In the genomic region with DNA sequence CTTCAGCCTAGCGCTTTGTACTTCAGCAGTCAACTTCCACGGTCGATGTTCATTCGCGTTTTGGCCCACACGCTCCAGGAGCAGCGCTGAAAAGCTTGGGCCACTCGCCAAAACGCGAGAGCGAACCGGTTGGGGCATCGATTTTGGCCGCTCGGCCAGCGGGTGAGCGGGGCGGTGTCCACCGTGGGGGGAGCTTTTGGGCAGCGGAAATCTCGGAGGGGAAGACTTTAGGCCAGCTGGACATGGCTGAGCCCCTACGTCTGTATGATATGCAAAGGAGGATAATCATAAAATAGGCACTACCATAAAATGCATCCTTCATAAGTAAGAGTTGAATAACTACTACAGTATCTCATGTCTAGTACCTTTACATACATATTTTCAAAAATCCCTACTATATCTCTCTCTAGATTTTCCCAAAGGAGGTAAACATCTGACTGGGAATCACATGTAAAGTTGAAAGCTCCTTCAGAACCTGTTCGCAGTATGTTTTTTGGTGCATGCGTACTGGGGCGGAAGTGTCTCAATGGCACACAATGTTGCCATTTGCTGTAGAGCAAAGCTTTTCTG, we compare ENCODE assay signal across 4 fruit fly cellular contexts.
TF ChIP-seq lines count a peak whose summit lies in the region.

Gene Syt1, minus strand, starts transcription at position 71 of the 570 bp plus-strand sequence.

- no peak for TF ChIP-seq CTCF in whole organism, embryonic (GFP tag; optimal IDR thresholded peaks at IDR 0.05; lab: Kevin White, UChicago)

TF ChIP-seq in whole organism, adult, 20 proteins besides CTCF, POLR2A, EP300 and RAD21:
- no peak for TF ChIP-seq CG7101 (tag; optimal IDR thresholded peaks at IDR 0.05; lab: Kevin White, UChicago)
- no peak for TF ChIP-seq CG12768 (GFP tag; optimal IDR thresholded peaks at IDR 0.05; lab: Kevin White, UChicago)
- no peak for TF ChIP-seq toe (GFP tag; optimal IDR thresholded peaks at IDR 0.05; lab: Kevin White, UChicago)
- peak; percentile 91 for TF ChIP-seq pad (GFP tag; optimal IDR thresholded peaks at IDR 0.05; lab: Kevin White, UChicago)
- TF ChIP-seq Clk (GFP tag; optimal IDR thresholded peaks at IDR 0.05; lab: Kevin White, UChicago): no peak
TF ChIP-seq in whole organism, adult: peak in this region for 1.

TF ChIP-seq in whole organism, embryonic, 481 proteins besides CTCF, POLR2A, EP300 and RAD21 (continues in another document):
- TF ChIP-seq NK7.1 (GFP tag; optimal IDR thresholded peaks at IDR 0.05; lab: Kevin White, UChicago) (no peak), gfzf (GFP tag; optimal IDR thresholded peaks at IDR 0.05; lab: Kevin White, UChicago) (no peak), Dbx (GFP tag; IDR thresholded peaks at IDR 0.05; lab: Robert Waterston, UW) (peak; percentile 27; the same call in 1 of the 3 replicates), tgo (GFP tag; IDR thresholded peaks at IDR 0.05; lab: Robert Waterston, UW) (no peak), chif (GFP tag; optimal IDR thresholded peaks at IDR 0.05; lab: Kevin White, UChicago) (no peak), esg (GFP tag; conservative IDR thresholded peaks at IDR 0.05; lab: Robert Waterston, UW) (no peak), hth (optimal IDR thresholded peaks at IDR 0.05; lab: Kevin White, UChicago) (no peak), CG6791 (GFP tag; IDR thresholded peaks at IDR 0.05; lab: Robert Waterston, UW; ENCODE audit: partially characterized antibody) (no peak), bab2 (GFP tag; optimal IDR thresholded peaks at IDR 0.05; lab: Kevin White, UChicago) (no peak), gro (GFP tag; optimal IDR thresholded peaks at IDR 0.05; lab: Kevin White, UChicago) (peak; percentile 22), crol (GFP tag; IDR thresholded peaks at IDR 0.05; lab: Robert Waterston, UW) (peak; percentile 86), Dek (tag; optimal IDR thresholded peaks at IDR 0.05; lab: Kevin White, UChicago) (no peak), sens-2 (GFP tag; IDR thresholded peaks at IDR 0.05; lab: Robert Waterston, UW) (no peak), org-1 (GFP tag; optimal IDR thresholded peaks at IDR 0.05; lab: Kevin White, UChicago) (no peak), pan (optimal IDR thresholded peaks at IDR 0.05; lab: Kevin White, UChicago) (no peak), pan (GFP tag; optimal IDR thresholded peaks at IDR 0.05 in 1 of 2, IDR thresholded peaks at IDR 0.05 in 1 of 2) (no peak), Deaf1 (tag; optimal IDR thresholded peaks at IDR 0.05; lab: Kevin White, UChicago) (peak; percentile 20), jumu (GFP tag; optimal IDR thresholded peaks at IDR 0.05; lab: Kevin White, UChicago) (no peak), Bgb (GFP tag; IDR thresholded peaks at IDR 0.05; lab: Robert Waterston, UW; ENCODE audit: partially characterized antibody) (no peak), CG17829 (tag; optimal IDR thresholded peaks at IDR 0.05; lab: Kevin White, UChicago) (no peak), mirr (GFP tag; optimal IDR thresholded peaks at IDR 0.05; lab: Kevin White, UChicago) (no peak), CG10462 (GFP tag; optimal IDR thresholded peaks at IDR 0.05; lab: Kevin White, UChicago) (no peak), CG11456 (GFP tag; IDR thresholded peaks at IDR 0.05; lab: Robert Waterston, UW) (0 out of 3 replicates have a peak, but pooled peaks have one; percentile 59), cas (GFP tag; IDR thresholded peaks at IDR 0.05; lab: Robert Waterston, UW) (no peak), CG10274 (GFP tag; optimal IDR thresholded peaks at IDR 0.05; lab: Kevin White, UChicago) (peak; percentile 84)

TF ChIP-seq in whole organism, prepupa, 60 proteins besides CTCF, POLR2A, EP300 and RAD21:
- TF ChIP-seq CG15336 (GFP tag; IDR thresholded peaks at IDR 0.05; lab: Robert Waterston, UW) (peak; percentile 18; the same call in 1 of the 2 replicates), achi (GFP tag; optimal IDR thresholded peaks at IDR 0.05; lab: Kevin White, UChicago) (no peak), Eip78C (GFP tag; lab: Kevin White, UChicago) (peak; percentile 66), Hr39 (GFP tag; optimal IDR thresholded peaks at IDR 0.05; lab: Kevin White, UChicago) (no peak), svp (GFP tag; lab: Kevin White, UChicago) (peak; percentile 28), Hr4 (GFP tag; optimal IDR thresholded peaks at IDR 0.05; lab: Kevin White, UChicago) (peak; percentile 8), acj6 (GFP tag; optimal IDR thresholded peaks at IDR 0.05; lab: Kevin White, UChicago) (no peak), dsx (GFP tag; optimal IDR thresholded peaks at IDR 0.05; lab: Kevin White, UChicago; ENCODE audit: poor library complexity, severe bottlenecking) (peak; percentile 28), esn (GFP tag; optimal IDR thresholded peaks at IDR 0.05; lab: Kevin White, UChicago) (no peak), eg (GFP tag; IDR thresholded peaks at IDR 0.05; lab: Robert Waterston, UW) (0 out of 3 replicates have a peak, but pooled peaks have one; percentile 13), CG6163 (GFP tag; IDR thresholded peaks at IDR 0.05; lab: Robert Waterston, UW) (peak; percentile 51; the same call in 1 of the 3 replicates), Met (GFP tag; optimal IDR thresholded peaks at IDR 0.05; lab: Kevin White, UChicago) (no peak)

TF ChIP-seq in whole organism, pupa, 21 proteins besides CTCF, POLR2A, EP300 and RAD21:
- no peak for TF ChIP-seq CG12605 (GFP tag; IDR thresholded peaks at IDR 0.05; lab: Robert Waterston, UW)
- no peak for TF ChIP-seq CG34367 (tag; optimal IDR thresholded peaks at IDR 0.05; lab: Kevin White, UChicago)
- no peak for TF ChIP-seq EcR (GFP tag; optimal IDR thresholded peaks at IDR 0.05; lab: Kevin White, UChicago)
- TF ChIP-seq CG4496 (GFP tag; IDR thresholded peaks at IDR 0.05; lab: Robert Waterston, UW): 0 out of 3 replicates have a peak, but pooled peaks have one; percentile 9
- TF ChIP-seq Ets98B (GFP tag; IDR thresholded peaks at IDR 0.05; lab: Robert Waterston, UW): no peak
- TF ChIP-seq Pif1A (GFP tag; optimal IDR thresholded peaks at IDR 0.05; lab: Kevin White, UChicago): peak; percentile 0
TF ChIP-seq in whole organism, pupa: peak in this region for 2.
